Worm (Caenorhabditis elegans): ENCODE results near the gene daao-1.

- no peak for TF ChIP-seq pqm-1 (tag; optimal IDR thresholded peaks at IDR 0.05)
- TF ChIP-seq aly-2 (tag; optimal IDR thresholded peaks at IDR 0.05) = no peak
- no peak for TF ChIP-seq nhr-12 (tag; optimal IDR thresholded peaks at IDR 0.05)
These were observed 28.1 kb downstream of the daao-1 start for ce11 chrIV:2642054-2642453.
